Fruit fly (Drosophila melanogaster): ENCODE measurements around the gene Ddr.
A peak's percentile ranks its signal among the peaks of the same experiment; 100 is the strongest.

Ddr gene

dm6 chr2L:6291605-6292004 is 38.7 kb downstream of the Ddr start (continued):
- TF ChIP-seq lola (GFP tag; optimal IDR thresholded peaks at IDR 0.05), result peak in 1 of 3 experiments; percentile 46
- TF ChIP-seq NFAT (GFP tag; IDR thresholded peaks at IDR 0.05), result no peak
- TF ChIP-seq CG31441 (GFP tag; IDR thresholded peaks at IDR 0.05), result peak; percentile 27; the same call in 1 of the 2 replicates
- TF ChIP-seq CG32772 (GFP tag; IDR thresholded peaks at IDR 0.05), result peak; percentile 23; the same call in 1 of the 2 replicates
- TF ChIP-seq z (GFP tag; IDR thresholded peaks at IDR 0.05), result 0 out of 3 replicates have a peak, but pooled peaks have one; percentile 14
- no peak for TF ChIP-seq CkIIα-i1 (GFP tag; IDR thresholded peaks at IDR 0.05)
- TF ChIP-seq Eip74EF (GFP tag; optimal IDR thresholded peaks at IDR 0.05), result peak in 1 of 2 experiments; percentile 43
- TF ChIP-seq Spps (tag; optimal IDR thresholded peaks at IDR 0.05), result peak; percentile 16
- peak; percentile 28 for TF ChIP-seq gem (tag; optimal IDR thresholded peaks at IDR 0.05)
- peak; percentile 42 for TF ChIP-seq dmrt11E (tag; optimal IDR thresholded peaks at IDR 0.05)
- TF ChIP-seq abd-A (tag; optimal IDR thresholded peaks at IDR 0.05), result peak; percentile 61
- no peak for TF ChIP-seq CG10366 (GFP tag; IDR thresholded peaks at IDR 0.05)
- TF ChIP-seq CG8924 (tag; optimal IDR thresholded peaks at IDR 0.05), result peak; percentile 0
- TF ChIP-seq CG12219 (GFP tag; optimal IDR thresholded peaks at IDR 0.05), result peak; percentile 21
- peak; percentile 70 for TF ChIP-seq CG15696 (tag; optimal IDR thresholded peaks at IDR 0.05)
- peak; percentile 56 for TF ChIP-seq run (tag; optimal IDR thresholded peaks at IDR 0.05)
- TF ChIP-seq bowl (GFP tag; IDR thresholded peaks at IDR 0.05), result no peak
- no peak for TF ChIP-seq Taf1 (GFP tag; IDR thresholded peaks at IDR 0.05)
- no peak for TF ChIP-seq Atf6 (GFP tag; IDR thresholded peaks at IDR 0.05)
- peak; percentile 17 for TF ChIP-seq CG2678 (tag; optimal IDR thresholded peaks at IDR 0.05)
- 0 out of 2 replicates have a peak, but pooled peaks have one; percentile 14 for TF ChIP-seq onecut (GFP tag; IDR thresholded peaks at IDR 0.05)
- TF ChIP-seq pita (GFP tag; optimal IDR thresholded peaks at IDR 0.05), result no peak
- TF ChIP-seq sug (tag; optimal IDR thresholded peaks at IDR 0.05), result peak; percentile 68
- TF ChIP-seq CG1832 (GFP tag; optimal IDR thresholded peaks at IDR 0.05), result no peak
- TF ChIP-seq zen (tag; optimal IDR thresholded peaks at IDR 0.05), result no peak
- no peak for TF ChIP-seq jigr1 (GFP tag; IDR thresholded peaks at IDR 0.05)
- no peak for TF ChIP-seq sima (GFP tag; optimal IDR thresholded peaks at IDR 0.05)

dm6 chr2L:6301616-6302015 is 48.7 kb downstream of the Ddr start:
- TF ChIP-seq ham (GFP tag; IDR thresholded peaks at IDR 0.05) (no peak), CTCF (GFP tag; optimal IDR thresholded peaks at IDR 0.05) (peak; percentile 61), nerfin-2 (GFP tag; IDR thresholded peaks at IDR 0.05; ENCODE audit: partially characterized antibody) (no peak), H15 (GFP tag; IDR thresholded peaks at IDR 0.05) (0 out of 3 replicates have a peak, but pooled peaks have one; percentile 1), insv (GFP tag; optimal IDR thresholded peaks at IDR 0.05) (no peak), CG30020 (tag; optimal IDR thresholded peaks at IDR 0.05) (no peak)

DNA sequence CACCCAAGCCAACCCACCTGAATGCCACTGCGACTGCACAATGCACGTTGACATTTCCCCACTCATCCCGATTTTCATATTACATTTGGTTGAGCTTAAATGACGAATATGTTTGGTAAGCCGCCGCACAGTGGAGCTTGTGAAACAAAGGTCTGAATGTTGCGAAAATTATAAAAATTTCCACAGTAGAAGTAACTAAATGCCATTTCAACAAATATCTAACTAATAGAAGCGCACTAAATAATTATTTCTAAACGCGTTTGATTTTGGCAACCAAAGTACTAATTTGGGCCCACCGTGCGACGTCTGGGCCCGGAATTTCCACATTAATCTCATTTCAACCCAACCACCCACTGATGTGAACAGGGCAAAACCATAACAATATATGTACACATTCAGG is 54.0 kb downstream of the Ddr start:
- no peak for TF ChIP-seq pb (GFP tag; optimal IDR thresholded peaks at IDR 0.05)
- no peak for TF ChIP-seq CG6813 (GFP tag; optimal IDR thresholded peaks at IDR 0.05)
- no peak for TF ChIP-seq CG2116 (GFP tag; optimal IDR thresholded peaks at IDR 0.05)
- no peak for TF ChIP-seq CG1024 (GFP tag; IDR thresholded peaks at IDR 0.05)
- TF ChIP-seq vvl (GFP tag; IDR thresholded peaks at IDR 0.05), result no peak
- TF ChIP-seq CG3838 (GFP tag; optimal IDR thresholded peaks at IDR 0.05), result no peak
- TF ChIP-seq Hr51 (GFP tag; optimal IDR thresholded peaks at IDR 0.05), result peak in 1 of 2 experiments; percentile 40
- no peak for TF ChIP-seq cato (GFP tag; optimal IDR thresholded peaks at IDR 0.05; ENCODE audit: borderline replicate concordance)
- TF ChIP-seq B-H2 (GFP tag; optimal IDR thresholded peaks at IDR 0.05), result no peak
- no peak for TF ChIP-seq HLH4C (GFP tag; IDR thresholded peaks at IDR 0.05; ENCODE audit: partially characterized antibody)
- no peak for TF ChIP-seq CG1602 (GFP tag; optimal IDR thresholded peaks at IDR 0.05)
- peak; percentile 48 for TF ChIP-seq Blimp-1 (GFP tag; optimal IDR thresholded peaks at IDR 0.05)
- TF ChIP-seq BtbVII (GFP tag; optimal IDR thresholded peaks at IDR 0.05), result no peak
- TF ChIP-seq Sry-δ (GFP tag; optimal IDR thresholded peaks at IDR 0.05), result no peak
- no peak for TF ChIP-seq CG4820 (GFP tag; optimal IDR thresholded peaks at IDR 0.05)
- no peak for TF ChIP-seq scrt (GFP tag; optimal IDR thresholded peaks at IDR 0.05)
- no peak for TF ChIP-seq D19B (GFP tag; optimal IDR thresholded peaks at IDR 0.05)
- TF ChIP-seq CG32532 (GFP tag; IDR thresholded peaks at IDR 0.05), result no peak

Data from whole organism, embryonic.